Worm (Caenorhabditis elegans): ENCODE measurements around the gene dep-1.

Gene dep-1

DNA sequence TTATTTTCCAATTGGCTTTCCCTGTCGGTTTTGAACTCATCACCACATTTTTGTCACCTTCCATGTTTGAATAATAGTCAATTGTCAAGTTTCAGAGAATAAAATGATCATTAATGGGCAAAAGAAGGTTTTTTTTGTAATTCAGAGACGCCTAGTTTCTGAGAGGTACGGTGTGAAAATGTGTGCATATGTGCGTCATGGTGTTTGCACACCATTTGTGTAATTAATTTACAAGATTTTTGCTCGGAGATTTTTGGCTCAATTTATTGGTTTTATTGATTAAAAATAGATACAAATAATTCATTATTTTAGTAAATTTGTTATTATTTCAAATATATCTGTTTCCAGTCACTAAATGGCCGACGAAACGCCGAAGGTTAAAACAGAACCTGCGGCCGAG lies 22.1 kb downstream of the dep-1 start, which contains the start of the genes F44G4.3 and tdp-1:
TSS of gene F44G4.3 (minus strand) at position 184 of the 400 bp plus-strand sequence.
TSS of gene tdp-1 (plus strand) at position 347 of the 400 bp plus-strand sequence.
- no peak for TF ChIP-seq ham-2 (GFP tag; optimal IDR thresholded peaks at IDR 0.05)
- TF ChIP-seq mep-1 (tag; optimal IDR thresholded peaks at IDR 0.05): peak; percentile 1
- no peak for TF ChIP-seq elt-3 (tag; optimal IDR thresholded peaks at IDR 0.05)
- TF ChIP-seq unc-62 (GFP tag; optimal IDR thresholded peaks at IDR 0.05): no peak
- TF ChIP-seq M03D4.4 (tag; optimal IDR thresholded peaks at IDR 0.05): peak; percentile 3
- TF ChIP-seq nhr-76 (tag; optimal IDR thresholded peaks at IDR 0.05): no peak
- TF ChIP-seq lsy-2 (tag; optimal IDR thresholded peaks at IDR 0.05): peak; percentile 93
- TF ChIP-seq unc-39 (tag; optimal IDR thresholded peaks at IDR 0.05): no peak
- TF ChIP-seq ceh-43 (GFP tag; optimal IDR thresholded peaks at IDR 0.05): no peak
- TF ChIP-seq flh-1 (GFP tag; optimal IDR thresholded peaks at IDR 0.05): no peak
- TF ChIP-seq sem-2 (GFP tag; optimal IDR thresholded peaks at IDR 0.05): no peak
- TF ChIP-seq ces-1 (GFP tag; optimal IDR thresholded peaks at IDR 0.05): peak; percentile 97
- no peak for TF ChIP-seq nhr-28 (tag; optimal IDR thresholded peaks at IDR 0.05)
- TF ChIP-seq tbx-8 (GFP tag; optimal IDR thresholded peaks at IDR 0.05): no peak
- no peak for TF ChIP-seq nhr-2 (tag; optimal IDR thresholded peaks at IDR 0.05)
- no peak for TF ChIP-seq bed-3 (GFP tag; optimal IDR thresholded peaks at IDR 0.05)
- no peak for TF ChIP-seq unc-120 (tag; optimal IDR thresholded peaks at IDR 0.05; ENCODE audit: poor library complexity, severe bottlenecking)
- no peak for TF ChIP-seq cnd-1 (tag; optimal IDR thresholded peaks at IDR 0.05)
- no peak for TF ChIP-seq ceh-39 (tag; optimal IDR thresholded peaks at IDR 0.05)

ce11 chrII:8996064-8996463 lies 23.5 kb downstream of the dep-1 start, which contains the start of gene ndub-2:
ndub-2 (plus strand) TSS chrII:8996364.
- TF ChIP-seq lsy-2 (tag; optimal IDR thresholded peaks at IDR 0.05): no peak
- TF ChIP-seq sem-2 (GFP tag; optimal IDR thresholded peaks at IDR 0.05): no peak
- no peak for TF ChIP-seq sptf-1 (tag; optimal IDR thresholded peaks at IDR 0.05)
- no peak for TF ChIP-seq unc-62 (GFP tag; optimal IDR thresholded peaks at IDR 0.05)
- no peak for TF ChIP-seq zip-8 (tag; optimal IDR thresholded peaks at IDR 0.05)
- TF ChIP-seq lin-32 (GFP tag; optimal IDR thresholded peaks at IDR 0.05): no peak
- no peak for TF ChIP-seq lin-13 (tag; optimal IDR thresholded peaks at IDR 0.05)
- no peak for TF ChIP-seq ces-1 (GFP tag; optimal IDR thresholded peaks at IDR 0.05)
- no peak for TF ChIP-seq elt-3 (tag; optimal IDR thresholded peaks at IDR 0.05)
- no peak for TF ChIP-seq unc-39 (tag; optimal IDR thresholded peaks at IDR 0.05)
- TF ChIP-seq flh-1 (GFP tag; optimal IDR thresholded peaks at IDR 0.05): no peak
- no peak for TF ChIP-seq unc-120 (tag; optimal IDR thresholded peaks at IDR 0.05; ENCODE audit: poor library complexity, severe bottlenecking)
- no peak for TF ChIP-seq ceh-83 (GFP tag; optimal IDR thresholded peaks at IDR 0.05)
- no peak for TF ChIP-seq nhr-76 (tag; optimal IDR thresholded peaks at IDR 0.05)

DNA sequence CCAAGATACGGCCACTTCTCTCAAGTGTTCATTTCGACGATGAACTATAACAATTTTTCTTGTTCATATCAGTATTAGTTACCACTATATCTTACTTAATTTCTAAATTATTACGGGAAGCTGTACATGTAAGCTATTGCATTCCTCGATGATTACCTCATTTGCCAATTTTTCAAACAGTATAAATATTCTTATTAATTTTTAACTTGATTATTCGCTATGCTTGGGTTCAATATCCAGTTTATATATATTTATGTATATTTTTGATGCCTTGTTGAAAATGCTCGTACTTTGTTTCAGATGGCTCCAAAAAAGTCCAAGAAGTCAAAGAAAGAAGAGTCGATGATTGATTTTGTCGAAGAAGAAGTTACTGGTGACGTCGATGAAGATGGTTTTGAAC lies 25.3 kb downstream of the dep-1 start, which contains the start of gene F44G4.1:
TSS of gene F44G4.1 (plus strand) at position 301 of the 400 bp plus-strand sequence.
- TF ChIP-seq hlh-1 (tag; optimal IDR thresholded peaks at IDR 0.05) (no peak), flh-1 (GFP tag; optimal IDR thresholded peaks at IDR 0.05) (no peak), mls-2 (tag; optimal IDR thresholded peaks at IDR 0.05) (no peak), nhr-237 (tag; optimal IDR thresholded peaks at IDR 0.05) (no peak), lin-32 (GFP tag; optimal IDR thresholded peaks at IDR 0.05) (no peak), ceh-83 (GFP tag; optimal IDR thresholded peaks at IDR 0.05) (no peak), mep-1 (tag; optimal IDR thresholded peaks at IDR 0.05) (no peak), blmp-1 (tag; optimal IDR thresholded peaks at IDR 0.05) (no peak), elt-1 (tag; optimal IDR thresholded peaks at IDR 0.05; ENCODE audit: borderline replicate concordance, insufficient read depth) (no peak), unc-39 (tag; optimal IDR thresholded peaks at IDR 0.05) (no peak), M03D4.4 (tag; optimal IDR thresholded peaks at IDR 0.05) (no peak), cnd-1 (tag; optimal IDR thresholded peaks at IDR 0.05) (no peak), ceh-43 (GFP tag; optimal IDR thresholded peaks at IDR 0.05) (no peak), bed-3 (GFP tag; optimal IDR thresholded peaks at IDR 0.05) (no peak), nhr-28 (tag; optimal IDR thresholded peaks at IDR 0.05) (no peak), ceh-39 (tag; optimal IDR thresholded peaks at IDR 0.05) (no peak), lsy-2 (tag; optimal IDR thresholded peaks at IDR 0.05) (no peak)

DNA sequence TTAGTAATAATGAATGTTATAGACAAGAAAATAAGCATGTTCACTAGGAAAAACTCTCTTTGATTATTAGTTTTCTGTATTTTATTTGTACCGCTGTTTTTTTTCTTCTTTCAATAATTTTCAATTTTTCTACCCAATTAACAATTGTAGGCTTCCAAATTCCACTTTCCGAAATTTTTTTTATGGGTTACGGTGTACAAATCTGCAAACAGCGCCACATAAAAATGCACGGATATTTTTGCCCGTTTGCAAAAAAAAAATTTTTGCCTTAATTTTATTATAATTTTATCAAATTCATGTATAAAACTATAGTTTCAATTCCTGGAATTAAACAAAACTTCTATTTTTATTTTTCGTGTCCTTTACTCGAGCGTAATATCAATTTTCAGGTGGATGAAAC lies 26.8 kb downstream of the dep-1 start, which contains the start of gene ooc-5:
TSS of gene ooc-5 (plus strand) at position 381 of the 400 bp plus-strand sequence.
- no peak for TF ChIP-seq mab-5 (tag; optimal IDR thresholded peaks at IDR 0.05)
- no peak for TF ChIP-seq elt-1 (tag; optimal IDR thresholded peaks at IDR 0.05; ENCODE audit: borderline replicate concordance, insufficient read depth)
- TF ChIP-seq ces-1 (GFP tag; optimal IDR thresholded peaks at IDR 0.05): peak; percentile 19
- TF ChIP-seq M03D4.4 (tag; optimal IDR thresholded peaks at IDR 0.05): no peak
- TF ChIP-seq lsy-2 (tag; optimal IDR thresholded peaks at IDR 0.05): peak; percentile 93
- no peak for TF ChIP-seq tbx-8 (GFP tag; optimal IDR thresholded peaks at IDR 0.05)
- TF ChIP-seq lin-32 (GFP tag; optimal IDR thresholded peaks at IDR 0.05): no peak
- TF ChIP-seq nhr-28 (tag; optimal IDR thresholded peaks at IDR 0.05): no peak
- no peak for TF ChIP-seq nhr-12 (tag; optimal IDR thresholded peaks at IDR 0.05)
- TF ChIP-seq sem-2 (GFP tag; optimal IDR thresholded peaks at IDR 0.05): no peak

Data from whole organism, mixed stage, embryonic.